Worm (Caenorhabditis elegans) whole organism, L4/young adult: ENCODE measurements around the gene C30E1.4.

Source experiments
- W03F9.2 ChIP-seq: fragments of 150-350 bp; optimal IDR thresholded peaks from 2 replicates; lab custom pipeline; 2014; ENCODE audit warnings: missing biosample characterization, missing genetic modification characterization
- dao-5 ChIP-seq: sonication (generic microtip); optimal IDR thresholded peaks from 2 replicates; lab custom pipeline; 2016; ENCODE audit warnings: missing genotype, missing genetic modification characterization, moderate library complexity, missing compliant biosample characterization
- him-1 ChIP-seq: sonication (generic microtip); optimal IDR thresholded peaks from 2 replicates; lab custom pipeline; 2016; ENCODE audit warnings: missing genotype, missing genetic modification reagents, missing genetic modification characterization, missing compliant biosample characterization

ce11 chrX:16893767-16894166 is 30.0 kb upstream of the C30E1.4 start:
- TF ChIP-seq W03F9.2 (tag; lab: Kevin White, UChicago) (no peak), dao-5 (tag; lab: Kevin White, UChicago) (no peak), him-1 (no peak)
